Worm (Caenorhabditis elegans) whole organism, L4/young adult: ENCODE measurements around the gene T14G8.6.

Experiments used
- W03F9.2 ChIP-seq: fragments of 150-350 bp; optimal IDR thresholded peaks from 2 replicates; lab custom pipeline; 2014; ENCODE audit warnings: missing biosample characterization, missing genetic modification characterization
- dao-5 ChIP-seq: sonication (generic microtip); optimal IDR thresholded peaks from 2 replicates; lab custom pipeline; 2016; ENCODE audit warnings: missing genotype, missing genetic modification characterization, moderate library complexity, missing compliant biosample characterization
- him-1 ChIP-seq: sonication (generic microtip); optimal IDR thresholded peaks from 2 replicates; lab custom pipeline; 2016; ENCODE audit warnings: missing genotype, missing genetic modification reagents, missing genetic modification characterization, missing compliant biosample characterization

DNA sequence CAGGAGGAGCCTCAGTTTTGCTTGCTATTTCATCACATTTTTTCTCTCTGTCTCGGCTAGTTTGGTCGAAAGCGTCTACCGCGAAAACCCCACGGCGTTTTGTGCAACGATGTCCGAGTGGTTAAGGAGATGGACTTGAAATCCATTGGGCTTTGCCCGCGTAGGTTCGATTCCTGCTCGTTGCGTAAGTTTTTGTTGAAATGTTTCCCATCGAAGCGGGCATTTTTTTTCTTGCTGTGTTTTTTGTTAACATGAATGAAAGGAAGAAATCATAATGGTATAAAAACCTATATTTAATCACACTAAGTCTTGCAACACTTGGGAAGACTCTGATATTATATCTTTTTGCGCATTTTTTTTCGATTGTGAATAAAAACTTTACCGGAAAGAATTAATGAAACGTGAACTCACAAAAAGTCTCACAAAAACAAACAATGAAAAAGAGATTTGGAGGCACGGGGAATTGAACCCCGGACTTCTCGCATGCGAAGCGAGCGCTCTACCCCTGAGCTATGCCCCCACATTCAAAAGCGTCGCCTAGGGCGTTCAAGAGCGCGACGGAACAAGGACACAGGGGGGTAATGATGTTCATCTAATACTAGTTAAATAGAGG, 27.3 kb upstream of the T14G8.6 start:
- peak; percentile 60 for TF ChIP-seq him-1 (tag; lab: Kevin White, UChicago)
- peak; percentile 8 for TF ChIP-seq W03F9.2 (tag; lab: Kevin White, UChicago)
- peak; percentile 46 for TF ChIP-seq dao-5 (tag; lab: Kevin White, UChicago)
